Fruit fly (Drosophila melanogaster) S2 (cell line): ENCODE measurements around the gene Syt14.

Experiments used
- CG8478 ChIP-seq: fragments of >200 bp; optimal IDR thresholded peaks from 2 replicates; lab custom pipeline; 2018
- CTCF ChIP-seq, 2 experiments: fragments of >200 bp; optimal IDR thresholded peaks; 2 replicates each; lab custom pipeline; 2018

dm6 chr3R:4310683-4311066, 8.2 kb downstream of the Syt14 start, which contains the start of gene Vps24:
- TF ChIP-seq CTCF (optimal IDR thresholded peaks at IDR 0.05; lab: Kevin White, UChicago): no peak
- no peak for TF ChIP-seq CG8478 (lab: Kevin White, UChicago)
